Worm (Caenorhabditis elegans) whole organism, L4/young adult: Measurements from ENCODE around the gene athp-2.

ENCODE experiments used
- W03F9.2 ChIP-seq: fragments of 150-350 bp; optimal IDR thresholded peaks from 2 replicates; lab custom pipeline; 2014; ENCODE audit warnings: missing biosample characterization, missing genetic modification characterization
- him-1 ChIP-seq: sonication (generic microtip); optimal IDR thresholded peaks from 2 replicates; lab custom pipeline; 2016; ENCODE audit warnings: missing genotype, missing genetic modification reagents, missing genetic modification characterization, missing compliant biosample characterization

DNA sequence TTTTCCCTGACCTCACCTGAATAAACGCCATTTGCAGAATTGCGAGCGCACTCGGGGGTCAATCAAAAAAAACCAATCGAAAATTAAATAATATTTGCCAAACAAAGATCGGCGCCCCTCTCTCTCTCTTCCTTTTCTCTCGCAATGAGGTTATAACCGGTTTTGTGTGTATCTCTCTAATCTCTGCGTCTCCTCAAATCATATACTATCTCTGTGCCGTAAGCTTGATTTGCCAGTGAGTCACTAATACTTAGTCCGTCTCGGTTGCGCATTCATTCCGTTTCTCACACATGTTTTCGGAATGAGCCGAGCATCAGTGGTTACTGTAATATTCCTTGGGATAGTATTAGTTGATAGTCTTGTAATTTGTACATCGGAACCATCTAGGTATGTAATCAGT, 22.1 kb downstream of the athp-2 start:
- TF ChIP-seq him-1 (tag; lab: Kevin White, UChicago) (no peak), W03F9.2 (tag; lab: Kevin White, UChicago) (no peak)
